Fruit fly (Drosophila melanogaster): ENCODE results near the gene chinmo.

The chinmo gene

DNA sequence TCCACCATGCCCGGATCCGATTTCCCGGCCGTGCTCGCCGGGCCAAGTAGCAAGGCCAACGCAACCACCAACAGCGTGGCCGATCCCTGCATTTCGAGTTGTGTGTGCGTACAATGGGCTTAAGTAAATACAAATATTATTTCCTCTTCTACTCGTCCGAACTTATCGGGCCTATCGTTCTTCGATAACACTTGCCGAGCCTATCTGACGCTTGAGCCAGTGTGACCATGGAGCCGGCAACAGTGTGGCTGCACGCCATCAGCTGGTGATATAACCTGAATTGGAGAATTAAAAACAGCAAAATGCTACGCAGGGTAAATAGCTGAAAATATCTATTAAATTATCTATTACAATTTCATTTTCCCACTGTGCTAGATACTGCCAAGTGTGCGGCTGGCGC lies 59.2 kb downstream of the chinmo start, which contains the start of the genes CG17660 and mRpL48 (continued):
- TF ChIP-seq MBD-R2 (GFP tag; IDR thresholded peaks at IDR 0.05) (peak; percentile 98), Ets97D (GFP tag; optimal IDR thresholded peaks at IDR 0.05) (peak; percentile 75), Med (GFP tag) (peak; percentile 86), mld (GFP tag; IDR thresholded peaks at IDR 0.05; ENCODE audit: partially characterized antibody) (peak; percentile 72; the same call in 2 of the 3 replicates), Oli (tag; optimal IDR thresholded peaks at IDR 0.05) (no peak), hbn (GFP tag; IDR thresholded peaks at IDR 0.05; ENCODE audit: partially characterized antibody) (peak; percentile 43; the same call in 1 of the 2 replicates), Hmr (GFP tag; optimal IDR thresholded peaks at IDR 0.05) (peak; percentile 43), Max (GFP tag; optimal IDR thresholded peaks at IDR 0.05) (peak; percentile 35), CG33213 (GFP tag; optimal IDR thresholded peaks at IDR 0.05) (peak; percentile 33), Atf3 (GFP tag; optimal IDR thresholded peaks at IDR 0.05) (no peak), CG8290 (GFP tag; optimal IDR thresholded peaks at IDR 0.05) (peak; percentile 11), CG8290 (tag; optimal IDR thresholded peaks at IDR 0.05) (no peak), zf30C (GFP tag; optimal IDR thresholded peaks at IDR 0.05) (no peak), CG3281 (GFP tag; optimal IDR thresholded peaks at IDR 0.05) (peak; percentile 37), kni (GFP tag; optimal IDR thresholded peaks at IDR 0.05) (peak; percentile 12), B-H2 (GFP tag; optimal IDR thresholded peaks at IDR 0.05) (peak; percentile 39), H15 (GFP tag; IDR thresholded peaks at IDR 0.05) (no peak), CG11398 (GFP tag; optimal IDR thresholded peaks at IDR 0.05) (peak; percentile 11), Dip3 (GFP tag; optimal IDR thresholded peaks at IDR 0.05) (peak; percentile 15), CG14710 (tag; optimal IDR thresholded peaks at IDR 0.05) (peak; percentile 65), stc (GFP tag; IDR thresholded peaks at IDR 0.05) (peak; percentile 19; the same call in 1 of the 2 replicates), insv (GFP tag; optimal IDR thresholded peaks at IDR 0.05) (peak in 1 of 2 experiments; percentile 22), sug (tag; optimal IDR thresholded peaks at IDR 0.05) (peak; percentile 48), CG17829 (tag; optimal IDR thresholded peaks at IDR 0.05) (peak; percentile 58), CG42726 (GFP tag; IDR thresholded peaks at IDR 0.05; ENCODE audit: partially characterized antibody) (peak; percentile 73), vvl (GFP tag; IDR thresholded peaks at IDR 0.05) (peak; percentile 70), phol (tag; optimal IDR thresholded peaks at IDR 0.05) (peak; percentile 25), Ets65A (GFP tag) (peak; percentile 45), bigmax (GFP tag; optimal IDR thresholded peaks at IDR 0.05) (peak; percentile 96), lilli (GFP tag; optimal IDR thresholded peaks at IDR 0.05) (peak; percentile 33), CG2116 (GFP tag; optimal IDR thresholded peaks at IDR 0.05) (peak; percentile 81)

dm6 chr2L:1715699-1716333 lies 64.8 kb downstream of the chinmo start, which contains the start of gene frtz:
frtz (minus strand) TSS chr2L:1715851.
- TF ChIP-seq CG4730 (GFP tag; IDR thresholded peaks at IDR 0.05) (no peak), nau (GFP tag; optimal IDR thresholded peaks at IDR 0.05) (no peak), CG15514 (GFP tag; optimal IDR thresholded peaks at IDR 0.05) (peak; percentile 73), CG33213 (GFP tag; optimal IDR thresholded peaks at IDR 0.05) (peak; percentile 21), pan (optimal IDR thresholded peaks at IDR 0.05) (no peak), pan (GFP tag; optimal IDR thresholded peaks at IDR 0.05 in 1 of 2, IDR thresholded peaks at IDR 0.05 in 1 of 2) (no peak), sens-2 (GFP tag; IDR thresholded peaks at IDR 0.05) (no peak), dm (GFP tag; optimal IDR thresholded peaks at IDR 0.05) (peak; percentile 10), Sry-δ (GFP tag; optimal IDR thresholded peaks at IDR 0.05) (peak; percentile 95), CG10462 (GFP tag; optimal IDR thresholded peaks at IDR 0.05) (no peak), CG9609 (GFP tag; optimal IDR thresholded peaks at IDR 0.05) (no peak), BtbVII (GFP tag; optimal IDR thresholded peaks at IDR 0.05) (no peak), CG13424 (tag; optimal IDR thresholded peaks at IDR 0.05) (no peak), unc-4 (GFP tag; IDR thresholded peaks at IDR 0.05; ENCODE audit: partially characterized antibody) (peak; percentile 82), CrebB (tag; optimal IDR thresholded peaks at IDR 0.05) (no peak), tio (GFP tag; optimal IDR thresholded peaks at IDR 0.05) (no peak), CG11723 (GFP tag; optimal IDR thresholded peaks at IDR 0.05) (no peak), tup (GFP tag; optimal IDR thresholded peaks at IDR 0.05) (no peak), Hr3 (GFP tag; optimal IDR thresholded peaks at IDR 0.05) (no peak), CG9817 (tag; optimal IDR thresholded peaks at IDR 0.05) (peak; percentile 9), chn (GFP tag; optimal IDR thresholded peaks at IDR 0.05) (no peak), Sin3A (optimal IDR thresholded peaks at IDR 0.05) (peak; percentile 30)
